Fruit fly (Drosophila melanogaster) whole organism, embryonic: ENCODE measurements around the gene CG13481.

Experiments used
- ATbp ChIP-seq: fragments of 200-800 bp; sonication (Bioruptor generic); optimal IDR thresholded peaks from 2 replicates; lab custom pipeline; 2017; ENCODE audit warnings: missing biosample characterization, mild to moderate bottlenecking, missing genetic modification characterization, missing genetic modification reagents
- Atf-2 ChIP-seq: fragments of 200-800 bp; sonication (Bioruptor generic); optimal IDR thresholded peaks from 2 replicates; lab custom pipeline; 2016; ENCODE audit warnings: missing biosample characterization, missing genetic modification characterization
- Bdp1 ChIP-seq: fragments of 200-800 bp; sonication (Bioruptor generic); optimal IDR thresholded peaks from 3 replicates; lab custom pipeline; 2016; ENCODE audit warnings: missing biosample characterization, missing genetic modification characterization
- CG10267 ChIP-seq: fragments of 200-800 bp; sonication (Bioruptor generic); optimal IDR thresholded peaks from 2 replicates; lab custom pipeline; 2018; ENCODE audit warnings: missing biosample characterization, mild to moderate bottlenecking, missing genetic modification characterization, moderate library complexity
- CG10543 ChIP-seq: fragments of 200-800 bp; sonication (Bioruptor generic); optimal IDR thresholded peaks from 3 replicates; lab custom pipeline; 2017; ENCODE audit warnings: missing biosample characterization, mild to moderate bottlenecking, missing genetic modification characterization, moderate library complexity
- CG10654 ChIP-seq: fragments of 200-800 bp; sonication (Bioruptor generic); optimal IDR thresholded peaks from 2 replicates; lab custom pipeline; 2016; ENCODE audit warnings: missing biosample characterization, missing genetic modification characterization
- CG10979 ChIP-seq: fragments of 200-800 bp; sonication (Bioruptor generic); optimal IDR thresholded peaks from 2 replicates; lab custom pipeline; 2018; ENCODE audit warnings: missing biosample characterization, mild to moderate bottlenecking, missing genetic modification characterization, moderate library complexity
- CG12744 ChIP-seq: fragments of 200-800 bp; sonication (Bioruptor generic); optimal IDR thresholded peaks from 2 replicates; lab custom pipeline; 2016; ENCODE audit warnings: missing biosample characterization, missing genetic modification characterization
- CG13424 ChIP-seq: fragments of 200-800 bp; sonication (Bioruptor generic); optimal IDR thresholded peaks from 2 replicates; lab custom pipeline; 2019; ENCODE audit warnings: missing biosample characterization, mild to moderate bottlenecking, missing genetic modification characterization, moderate library complexity
- CG13775 ChIP-seq: fragments of 200-800 bp; sonication (Bioruptor generic); optimal IDR thresholded peaks from 3 replicates; lab custom pipeline; 2017; ENCODE audit warnings: missing biosample characterization, mild to moderate bottlenecking, missing genetic modification characterization
- CG13894 ChIP-seq: fragments of 200-800 bp; sonication (Bioruptor generic); optimal IDR thresholded peaks from 3 replicates; lab custom pipeline; 2018; ENCODE audit warnings: missing biosample characterization, mild to moderate bottlenecking, missing genetic modification characterization, moderate library complexity
- CG15601 ChIP-seq: fragments of 200-800 bp; sonication (Bioruptor generic); optimal IDR thresholded peaks from 3 replicates; lab custom pipeline; 2019; ENCODE audit warnings: missing biosample characterization, mild to moderate bottlenecking, missing genetic modification characterization, moderate library complexity
- CG1602 ChIP-seq: fragments of 200-800 bp; sonication (Bioruptor generic); optimal IDR thresholded peaks from 3 replicates; lab custom pipeline; 2016; ENCODE audit warnings: missing biosample characterization, missing genetic modification characterization
- CG18011 ChIP-seq: fragments of 200-800 bp; sonication (Bioruptor generic); optimal IDR thresholded peaks from 2 replicates; lab custom pipeline; 2017; ENCODE audit warnings: missing biosample characterization, missing genetic modification characterization, mild to moderate bottlenecking, moderate library complexity, missing genotype
- CG3281 ChIP-seq: fragments of 200-800 bp; sonication (Bioruptor generic); optimal IDR thresholded peaks from 3 replicates; lab custom pipeline; 2017; ENCODE audit warnings: missing biosample characterization, mild to moderate bottlenecking, missing genetic modification characterization
- CG3838 ChIP-seq: fragments of 200-800 bp; sonication (Bioruptor generic); optimal IDR thresholded peaks from 3 replicates; lab custom pipeline; 2016; ENCODE audit warnings: missing biosample characterization, missing genetic modification characterization
- CG4360 ChIP-seq: fragments of 200-800 bp; sonication (Bioruptor generic); IDR thresholded peaks from 2 replicates; pipeline ENCODE4 v1.3.6; 2022; ENCODE audit warnings: missing biosample characterization, missing genetic modification characterization
- CG5245 ChIP-seq: fragments of 200-800 bp; sonication (Bioruptor generic); optimal IDR thresholded peaks from 3 replicates; lab custom pipeline; 2016; ENCODE audit warnings: missing biosample characterization, missing genetic modification characterization
- CG7839 ChIP-seq: fragments of 200-800 bp; sonication (Bioruptor generic); optimal IDR thresholded peaks from 3 replicates; lab custom pipeline; 2018; ENCODE audit warnings: missing biosample characterization, mild to moderate bottlenecking, missing genetic modification characterization, moderate library complexity
- CG8089 ChIP-seq: fragments of 200-800 bp; sonication (Bioruptor generic); optimal IDR thresholded peaks from 3 replicates; lab custom pipeline; 2016; ENCODE audit warnings: missing biosample characterization, missing genetic modification characterization
- CG9215 ChIP-seq: fragments of 200-800 bp; sonication (Bioruptor generic); IDR thresholded peaks from 2 replicates; pipeline ENCODE4 v1.3.6; 2022; ENCODE audit warnings: missing biosample characterization, missing genetic modification characterization
- CG9437 ChIP-seq: fragments of 200-800 bp; sonication (Bioruptor generic); optimal IDR thresholded peaks from 2 replicates; lab custom pipeline; 2018; ENCODE audit warnings: missing biosample characterization, mild to moderate bottlenecking, missing genetic modification characterization
- CG9727 ChIP-seq: fragments of 200-800 bp; sonication (Bioruptor generic); optimal IDR thresholded peaks from 3 replicates; lab custom pipeline; 2017; ENCODE audit warnings: missing biosample characterization, mild to moderate bottlenecking, missing genetic modification characterization
- CG9797 ChIP-seq: fragments of 200-800 bp; sonication (Bioruptor generic); optimal IDR thresholded peaks from 3 replicates; lab custom pipeline; 2018; ENCODE audit warnings: missing biosample characterization, mild to moderate bottlenecking, missing genetic modification characterization
- CTCF ChIP-seq: fragments of 200-800 bp; sonication (Bioruptor generic); optimal IDR thresholded peaks from 2 replicates; lab custom pipeline; 2017; ENCODE audit warnings: missing biosample characterization, mild to moderate bottlenecking, missing genetic modification characterization, moderate library complexity
- CkIIα-i1 ChIP-seq: fragments of 200-800 bp; sonication (Bioruptor generic); IDR thresholded peaks from 2 replicates; pipeline ENCODE4 v1.3.6; 2022; ENCODE audit warnings: missing biosample characterization, missing genetic modification characterization
- CoRest ChIP-seq: fragments of 200-800 bp; sonication (Bioruptor generic); optimal IDR thresholded peaks from 3 replicates; lab custom pipeline; 2018; ENCODE audit warnings: missing biosample characterization, mild to moderate bottlenecking, missing genetic modification characterization, moderate library complexity
- Doc2 ChIP-seq: fragments of 200-800 bp; sonication (Bioruptor generic); IDR thresholded peaks from 2 replicates; pipeline ENCODE4 v1.3.6; 2022; ENCODE audit warnings: missing biosample characterization, missing genetic modification characterization
- Fer3 ChIP-seq: fragments of 200-800 bp; sonication (Bioruptor generic); optimal IDR thresholded peaks from 2 replicates; lab custom pipeline; 2018; ENCODE audit warnings: missing biosample characterization, mild to moderate bottlenecking, missing genetic modification characterization, moderate library complexity
- HLH3B ChIP-seq: fragments of 200-800 bp; sonication (Bioruptor generic); IDR thresholded peaks from 2 replicates; pipeline ENCODE4 v1.3.6; 2022; ENCODE audit warnings: missing biosample characterization, missing genetic modification characterization
- Hmr ChIP-seq: fragments of 200-800 bp; sonication (Bioruptor generic); optimal IDR thresholded peaks from 3 replicates; lab custom pipeline; 2017; ENCODE audit warnings: mild to moderate bottlenecking, missing biosample characterization, missing genetic modification reagents, missing genetic modification characterization
- Hr3 ChIP-seq: fragments of 200-800 bp; sonication (Bioruptor generic); optimal IDR thresholded peaks from 3 replicates; lab custom pipeline; 2016; ENCODE audit warnings: missing biosample characterization, missing genetic modification characterization
- MBD-R2 ChIP-seq: fragments of 200-800 bp; sonication (Bioruptor generic); IDR thresholded peaks from 2 replicates; pipeline ENCODE4 v1.3.6; 2022; ENCODE audit warnings: missing biosample characterization, missing genetic modification characterization
- PHDP ChIP-seq: fragments of 200-800 bp; sonication (Bioruptor generic); optimal IDR thresholded peaks from 3 replicates; lab custom pipeline; 2018; ENCODE audit warnings: missing biosample characterization, mild to moderate bottlenecking, missing genetic modification characterization, moderate library complexity
- Rfx ChIP-seq: fragments of 200-800 bp; sonication (Bioruptor generic); IDR thresholded peaks from 2 replicates; pipeline ENCODE4 v1.3.6; 2022; ENCODE audit warnings: missing biosample characterization, missing genetic modification characterization
- Side ChIP-seq: fragments of 200-800 bp; sonication (Bioruptor generic); optimal IDR thresholded peaks from 2 replicates; lab custom pipeline; 2016; ENCODE audit warnings: missing biosample characterization, missing genetic modification characterization
- Usf ChIP-seq: fragments of 200-800 bp; sonication (Bioruptor generic); optimal IDR thresholded peaks from 2 replicates; lab custom pipeline; 2017; ENCODE audit warnings: missing genotype, missing biosample characterization, missing genetic modification characterization
- caup ChIP-seq: fragments of 200-800 bp; sonication (Bioruptor generic); optimal IDR thresholded peaks from 3 replicates; lab custom pipeline; 2017; ENCODE audit warnings: missing biosample characterization, mild to moderate bottlenecking, missing genetic modification characterization, moderate library complexity; ENCODE audit not compliant: severe bottlenecking
- chn ChIP-seq: fragments of 200-800 bp; sonication (Bioruptor generic); optimal IDR thresholded peaks from 2 replicates; lab custom pipeline; 2016; ENCODE audit warnings: missing biosample characterization, missing genetic modification characterization
- dysf ChIP-seq: fragments of 200-800 bp; sonication (Bioruptor generic); IDR thresholded peaks from 3 replicates; pipeline ENCODE4 v1.3.6; 2022; ENCODE audit warnings: missing biosample characterization, missing genetic modification characterization
- emc ChIP-seq: fragments of 200-800 bp; sonication (Bioruptor generic); optimal IDR thresholded peaks from 2 replicates; lab custom pipeline; 2016; ENCODE audit warnings: missing biosample characterization, missing genetic modification characterization
- gt ChIP-seq: fragments of 200-800 bp; sonication (Bioruptor generic); IDR thresholded peaks from 2 replicates; pipeline ENCODE4 v1.3.6; 2022; ENCODE audit warnings: missing biosample characterization, missing genetic modification characterization
- kah ChIP-seq: fragments of 200-800 bp; sonication (Bioruptor generic); optimal IDR thresholded peaks from 2 replicates; lab custom pipeline; 2018; ENCODE audit warnings: missing biosample characterization, mild to moderate bottlenecking, missing genetic modification characterization
- odd ChIP-seq: fragments of 200-800 bp; sonication (Bioruptor generic); optimal IDR thresholded peaks from 2 replicates; lab custom pipeline; 2017; ENCODE audit warnings: missing biosample characterization, mild to moderate bottlenecking, missing genetic modification characterization
- onecut ChIP-seq: fragments of 200-800 bp; sonication (Bioruptor generic); IDR thresholded peaks from 2 replicates; pipeline ENCODE4 v1.3.6; 2022; ENCODE audit warnings: missing biosample characterization, missing genetic modification characterization
- pan ChIP-seq, 4 experiments: fragments of >200 bp in 3 of 4; fragments of 200-800 bp in 1 of 4; sonication (Bioruptor generic) in 1 of 4; optimal IDR thresholded peaks in 3 of 4; IDR thresholded peaks in 1 of 4; 2 replicates each; pipeline versions ENCODE4 v1.3.6 to Lab custom; 2017 to 2022; ENCODE audit warnings: missing biosample characterization in 2 of 4, missing genetic modification characterization in 2 of 4, mixed read lengths in 1 of 4
- slou ChIP-seq: fragments of 200-800 bp; sonication (Bioruptor generic); optimal IDR thresholded peaks from 3 replicates; lab custom pipeline; 2016; ENCODE audit warnings: missing biosample characterization, missing genetic modification characterization
- tap ChIP-seq: fragments of 200-800 bp; optimal IDR thresholded peaks from 3 replicates; lab custom pipeline; 2019; ENCODE audit warnings: missing biosample characterization, mild to moderate bottlenecking, missing genetic modification characterization, moderate library complexity
- tna ChIP-seq: fragments of 200-800 bp; sonication (Bioruptor generic); IDR thresholded peaks from 2 replicates; pipeline ENCODE4 v1.3.6; 2022; ENCODE audit warnings: missing biosample characterization, missing genetic modification characterization; ENCODE audit not compliant: partially characterized antibody
- trem ChIP-seq: fragments of 200-800 bp; optimal IDR thresholded peaks from 3 replicates; lab custom pipeline; 2019; ENCODE audit warnings: missing biosample characterization, mild to moderate bottlenecking, missing genetic modification characterization, moderate library complexity

Gene CG13481

dm6 chr3L:14410146-14410676, 40.7 kb upstream of the CG13481 start, which contains the start of gene CG3919 (continued):
- TF ChIP-seq CG3281 (GFP tag; lab: Kevin White, UChicago) (peak; percentile 60), CG10654 (peak; percentile 26), CG13775 (peak; percentile 80), CG12744 (GFP tag; lab: Kevin White, UChicago) (no peak), MBD-R2 (peak; percentile 22; the same call in 1 of the 2 replicates), slou (GFP tag; lab: Kevin White, UChicago) (no peak), CG10979 (tag; lab: Kevin White, UChicago) (peak; percentile 46), Side (GFP tag; lab: Kevin White, UChicago) (peak; percentile 60), Usf (GFP tag; lab: Kevin White, UChicago) (no peak), CG18011 (GFP tag; lab: Kevin White, UChicago) (peak; percentile 19), CG10267 (tag; lab: Kevin White, UChicago) (peak; percentile 40), CG1602 (GFP tag; lab: Kevin White, UChicago) (peak; percentile 37), CG8089 (GFP tag; lab: Kevin White, UChicago) (peak; percentile 44), odd (GFP tag; lab: Kevin White, UChicago) (no peak), CG9797 (GFP tag; lab: Kevin White, UChicago) (no peak), tap (tag; lab: Kevin White, UChicago) (peak; percentile 2), CG9215 (peak; percentile 99), trem (tag; lab: Kevin White, UChicago) (peak; percentile 99), Hr3 (peak; percentile 66), HLH3B (GFP tag; lab: Robert Waterston, UW) (peak; percentile 51), caup (peak; percentile 19), CG13894 (tag; lab: Kevin White, UChicago) (no peak), PHDP (tag; lab: Kevin White, UChicago) (peak; percentile 56), chn (GFP tag; lab: Kevin White, UChicago) (peak; percentile 44), CoRest (tag; lab: Kevin White, UChicago) (peak; percentile 82), Hmr (GFP tag; lab: Kevin White, UChicago) (peak; percentile 65), CG3838 (no peak), CkIIα-i1 (GFP tag; lab: Robert Waterston, UW) (no peak), Rfx (peak; percentile 80), dysf (GFP tag; lab: Robert Waterston, UW) (no peak; the same call in 2 of the 3 replicates), kah (GFP tag; lab: Kevin White, UChicago) (no peak), CG10543 (peak; percentile 36), Fer3 (tag; lab: Kevin White, UChicago) (peak; percentile 39), Atf-2 (GFP tag; lab: Kevin White, UChicago) (peak; percentile 52), CG9437 (GFP tag; lab: Kevin White, UChicago) (peak; percentile 53), ATbp (GFP tag; lab: Kevin White, UChicago) (no peak), tna (no peak), pan (optimal IDR thresholded peaks at IDR 0.05; lab: Kevin White, UChicago) (no peak), pan (GFP tag; optimal IDR thresholded peaks at IDR 0.05 in 1 of 2, IDR thresholded peaks at IDR 0.05 in 1 of 2) (peak in 1 of 2 experiments; percentile 38), CG7839 (tag; lab: Kevin White, UChicago) (peak; percentile 72), CG5245 (GFP tag; lab: Kevin White, UChicago) (peak; percentile 24), gt (0 out of 2 replicates have a peak, but pooled peaks have one; percentile 28), CG9727 (GFP tag; lab: Kevin White, UChicago) (peak; percentile 81), CG13424 (tag; lab: Kevin White, UChicago) (peak; percentile 75), CG15601 (tag; lab: Kevin White, UChicago) (peak; percentile 19), CG4360 (GFP tag; lab: Robert Waterston, UW) (0 out of 2 replicates have a peak, but pooled peaks have one; percentile 27), Doc2 (GFP tag; lab: Robert Waterston, UW) (no peak), onecut (peak; percentile 43), Bdp1 (GFP tag; lab: Kevin White, UChicago) (peak; percentile 3), CTCF (GFP tag; lab: Kevin White, UChicago) (no peak), emc (GFP tag; lab: Kevin White, UChicago) (peak; percentile 18)
